Fruit fly (Drosophila melanogaster): ENCODE data around the gene sstn.

Gene sstn

DNA sequence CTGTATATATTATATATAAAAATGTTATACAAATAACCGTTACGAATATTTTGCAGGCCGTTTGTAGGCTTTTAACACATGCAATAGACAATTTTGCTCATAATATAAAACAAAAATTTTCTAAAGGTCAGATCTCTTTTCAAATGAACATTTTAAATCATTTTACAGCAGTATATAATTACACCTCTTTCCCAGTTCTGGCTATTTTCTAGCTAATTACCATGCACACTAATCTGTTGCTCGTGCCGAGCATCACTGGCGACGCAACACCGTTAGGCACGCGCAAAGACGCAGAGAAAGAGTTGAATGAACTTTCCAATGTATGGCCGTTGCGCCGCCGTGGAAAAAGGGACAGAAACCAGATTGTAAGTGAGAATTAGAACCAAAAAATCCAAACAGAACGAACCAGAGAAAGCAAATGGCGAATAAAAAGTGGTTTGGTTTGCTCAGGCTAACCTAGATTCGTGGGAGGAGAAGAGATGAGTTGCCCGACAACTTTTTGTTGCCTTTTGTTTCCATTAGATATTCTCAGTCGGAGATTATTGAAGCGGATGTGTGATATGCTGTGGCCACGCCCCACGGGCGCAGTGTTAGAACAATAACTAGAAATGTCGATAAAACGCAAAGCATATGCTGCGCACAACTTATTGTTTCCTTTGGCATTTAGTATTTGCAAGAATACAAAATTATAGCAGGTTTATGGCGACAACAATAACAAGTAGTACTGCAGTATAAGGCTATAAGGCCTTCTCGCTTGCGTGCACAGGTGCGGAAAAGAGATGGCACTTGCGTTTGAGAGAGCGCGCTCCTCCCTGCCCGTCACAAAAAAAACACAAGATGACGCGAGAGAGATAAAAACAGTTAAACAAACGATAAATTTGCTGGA lies 46.8 kb upstream of the sstn start (continued):
- TF ChIP-seq CG9817 (tag; optimal IDR thresholded peaks at IDR 0.05) (peak; percentile 3), CG5953 (GFP tag; IDR thresholded peaks at IDR 0.05) (no peak), Six4 (GFP tag; optimal IDR thresholded peaks at IDR 0.05) (no peak), eve (GFP tag; optimal IDR thresholded peaks at IDR 0.05) (no peak), CG12236 (GFP tag; optimal IDR thresholded peaks at IDR 0.05) (no peak), repo (GFP tag; optimal IDR thresholded peaks at IDR 0.05) (no peak), Hsf (GFP tag; optimal IDR thresholded peaks at IDR 0.05) (peak; percentile 15), CG6791 (GFP tag; IDR thresholded peaks at IDR 0.05; ENCODE audit: partially characterized antibody) (no peak), CG34376 (GFP tag; optimal IDR thresholded peaks at IDR 0.05) (no peak), ci (GFP tag; IDR thresholded peaks at IDR 0.05) (peak; percentile 22; the same call in 2 of the 3 replicates), tin (GFP tag; optimal IDR thresholded peaks at IDR 0.05) (peak; percentile 40), peb (GFP tag; IDR thresholded peaks at IDR 0.05) (no peak), Chrac-16 (GFP tag; optimal IDR thresholded peaks at IDR 0.05) (peak; percentile 24), Dip2 (GFP tag; IDR thresholded peaks at IDR 0.05) (no peak), MTF-1 (GFP tag; optimal IDR thresholded peaks at IDR 0.05; ENCODE audit: borderline replicate concordance) (no peak), Sin3A (optimal IDR thresholded peaks at IDR 0.05) (no peak), Trl (optimal IDR thresholded peaks at IDR 0.05) (peak; percentile 55 to 71), Trl (GFP tag; optimal IDR thresholded peaks at IDR 0.05) (no peak), nmo (GFP tag; optimal IDR thresholded peaks at IDR 0.05) (peak; percentile 26), CG3726 (GFP tag; IDR thresholded peaks at IDR 0.05) (no peak), Bteb2 (GFP tag; optimal IDR thresholded peaks at IDR 0.05) (no peak), lab (GFP tag; optimal IDR thresholded peaks at IDR 0.05) (no peak), CG13624 (GFP tag; optimal IDR thresholded peaks at IDR 0.05) (no peak), Sry-β (GFP tag; optimal IDR thresholded peaks at IDR 0.05) (peak; percentile 96), Fer3 (tag; optimal IDR thresholded peaks at IDR 0.05) (peak; percentile 20), B-H2 (GFP tag; optimal IDR thresholded peaks at IDR 0.05) (peak; percentile 15), eyg (GFP tag; optimal IDR thresholded peaks at IDR 0.05) (no peak), Aef1 (GFP tag; IDR thresholded peaks at IDR 0.05) (peak; percentile 49; the same call in 2 of the 3 replicates), CG7745 (tag; optimal IDR thresholded peaks at IDR 0.05) (no peak), dpn (GFP tag; optimal IDR thresholded peaks at IDR 0.05) (peak in 1 of 2 experiments; percentile 36), pb (GFP tag; optimal IDR thresholded peaks at IDR 0.05) (no peak), pzg (GFP tag; optimal IDR thresholded peaks at IDR 0.05) (no peak), CG6272 (GFP tag; IDR thresholded peaks at IDR 0.05) (no peak), CG10147 (GFP tag; optimal IDR thresholded peaks at IDR 0.05) (no peak), Awh (GFP tag; IDR thresholded peaks at IDR 0.05) (no peak), sug (tag; optimal IDR thresholded peaks at IDR 0.05) (no peak), Camta (GFP tag; optimal IDR thresholded peaks at IDR 0.05) (no peak), crp (GFP tag; optimal IDR thresholded peaks at IDR 0.05) (no peak), CG6689 (GFP tag; IDR thresholded peaks at IDR 0.05) (no peak), cg (GFP tag; optimal IDR thresholded peaks at IDR 0.05) (no peak), CG1603 (tag; optimal IDR thresholded peaks at IDR 0.05) (peak; percentile 26), CG10543 (GFP tag; optimal IDR thresholded peaks at IDR 0.05) (no peak), CG15696 (tag; optimal IDR thresholded peaks at IDR 0.05) (no peak), CG8478 (optimal IDR thresholded peaks at IDR 0.05) (no peak), Kr (GFP tag; optimal IDR thresholded peaks at IDR 0.05) (peak; percentile 30), caup (GFP tag; optimal IDR thresholded peaks at IDR 0.05; ENCODE audit: severe bottlenecking) (no peak), hkb (optimal IDR thresholded peaks at IDR 0.05) (no peak), hkb (GFP tag; IDR thresholded peaks at IDR 0.05) (peak; percentile 7; the same call in 1 of the 2 replicates), Rx (GFP tag; IDR thresholded peaks at IDR 0.05) (peak; percentile 46; the same call in 1 of the 2 replicates), CG11398 (GFP tag; optimal IDR thresholded peaks at IDR 0.05) (no peak)
